Worm (Caenorhabditis elegans) whole organism, L1 larva: ENCODE measurements around the gene nhr-155.

Experiments
- C04F5.9 ChIP-seq: sonication (generic microtip); optimal IDR thresholded peaks from 2 replicates; lab custom pipeline; 2016; ENCODE audit warnings: missing genetic modification characterization, missing compliant biosample characterization
- C16A3.4 ChIP-seq: fragments of 150-350 bp; optimal IDR thresholded peaks from 2 replicates; lab custom pipeline; 2014; ENCODE audit warnings: missing biosample characterization, missing genetic modification characterization
- aly-2 ChIP-seq: fragments of 150-350 bp; optimal IDR thresholded peaks from 2 replicates; lab custom pipeline; 2014; ENCODE audit warnings: missing biosample characterization, missing genetic modification characterization
- ama-1 ChIP-seq: fragments of 150-350 bp; optimal IDR thresholded peaks from 2 replicates; lab custom pipeline; 2014
- ceh-82 ChIP-seq, 3 experiments: fragments of 150-350 bp in 1 of 3; sonication (generic microtip) in 2 of 3; optimal IDR thresholded peaks; 2 replicates each; lab custom pipeline; 2014 to 2017; ENCODE audit warnings: missing biosample characterization in 3 of 3, missing genetic modification characterization in 3 of 3
- ces-1 ChIP-seq: fragments of 150-350 bp; optimal IDR thresholded peaks from 2 replicates; lab custom pipeline; 2014; ENCODE audit warnings: missing biosample characterization, missing genetic modification reagents, missing genetic modification characterization
- dsc-1 ChIP-seq: sonication (generic microtip); optimal IDR thresholded peaks from 2 replicates; lab custom pipeline; 2016; ENCODE audit warnings: mild to moderate bottlenecking, missing genetic modification characterization, missing compliant biosample characterization
- egl-13 ChIP-seq: sonication (generic microtip); optimal IDR thresholded peaks from 2 replicates; lab custom pipeline; 2016; ENCODE audit warnings: missing genotype, missing genetic modification reagents, missing genetic modification characterization, missing compliant biosample characterization
- egl-27 ChIP-seq, 2 experiments: fragments of 150-350 bp in 1 of 2; sonication (generic microtip); optimal IDR thresholded peaks; 3 replicates each; lab custom pipeline; 2017 to 2018; ENCODE audit warnings: missing biosample characterization in 2 of 2, missing genetic modification characterization in 2 of 2, missing genetic modification reagents in 2 of 2
- elt-3 ChIP-seq, 6 experiments: fragments of 150-350 bp in 1 of 6; sonication (generic microtip); optimal IDR thresholded peaks; 2 replicates each; lab custom pipeline; 2017 to 2018; ENCODE audit warnings: missing biosample characterization in 6 of 6, missing genetic modification characterization in 6 of 6, inconsistent platforms in 1 of 6
- fkh-8 ChIP-seq: sonication (generic microtip); optimal IDR thresholded peaks from 2 replicates; lab custom pipeline; 2016; ENCODE audit warnings: mild to moderate bottlenecking, missing genetic modification characterization, missing compliant biosample characterization
- fos-1 ChIP-seq: fragments of 150-350 bp; optimal IDR thresholded peaks from 2 replicates; lab custom pipeline; 2014; ENCODE audit warnings: missing biosample characterization, missing genetic modification characterization
- grh-1 ChIP-seq: fragments of 200-800 bp; sonication (Bioruptor generic); IDR thresholded peaks from 2 replicates; pipeline ENCODE4 v1.3.6; 2022; ENCODE audit warnings: missing genetic modification reagents, missing genetic modification characterization, missing compliant biosample characterization
- hlh-17 ChIP-seq: fragments of 200-800 bp; sonication (Bioruptor generic); optimal IDR thresholded peaks from 2 replicates; lab custom pipeline; 2018; ENCODE audit warnings: missing genetic modification characterization, mild to moderate bottlenecking, missing compliant biosample characterization, moderate library complexity, borderline replicate concordance
- jun-1 ChIP-seq: fragments of 150-350 bp; optimal IDR thresholded peaks from 2 replicates; lab custom pipeline; 2014; ENCODE audit warnings: missing biosample characterization, missing genetic modification reagents, missing genetic modification characterization
- lin-14 ChIP-seq: fragments of 200-800 bp; sonication (Bioruptor generic); optimal IDR thresholded peaks from 2 replicates; lab custom pipeline; 2018; ENCODE audit warnings: mild to moderate bottlenecking, missing genetic modification characterization, moderate library complexity, missing compliant biosample characterization
- lin-15B ChIP-seq: fragments of 150-350 bp; sonication (generic microtip); optimal IDR thresholded peaks from 3 replicates; lab custom pipeline; 2014; ENCODE audit warnings: missing biosample characterization, missing genetic modification characterization
- lsy-2 ChIP-seq, 2 experiments: fragments of 150-350 bp; optimal IDR thresholded peaks; 2 replicates each; lab custom pipeline; 2014; ENCODE audit warnings: missing biosample characterization in 2 of 2, missing genetic modification characterization in 2 of 2
- mep-1 ChIP-seq: fragments of 150-350 bp; optimal IDR thresholded peaks from 2 replicates; lab custom pipeline; 2014; ENCODE audit warnings: missing biosample characterization, missing genetic modification characterization
- nhr-11 ChIP-seq: fragments of 150-350 bp; optimal IDR thresholded peaks from 2 replicates; lab custom pipeline; 2014; ENCODE audit warnings: missing biosample characterization, missing genetic modification characterization
- nhr-12 ChIP-seq: sonication (generic microtip); optimal IDR thresholded peaks from 2 replicates; lab custom pipeline; 2017; ENCODE audit warnings: missing biosample characterization, missing genetic modification characterization
- nhr-19 ChIP-seq: fragments of 200-800 bp; sonication (Bioruptor generic); conservative IDR thresholded peaks from 2 replicates; pipeline ENCODE4 v1.3.6; 2022; ENCODE audit warnings: missing genetic modification characterization, missing compliant biosample characterization
- nhr-76 ChIP-seq: sonication (generic microtip); optimal IDR thresholded peaks from 2 replicates; lab custom pipeline; 2017; ENCODE audit warnings: missing biosample characterization, missing genetic modification characterization
- nhr-85 ChIP-seq: sonication (generic microtip); peaks from one replicate; lab custom pipeline; 2016; ENCODE audit warnings: missing genetic modification characterization, inconsistent platforms, missing compliant biosample characterization
- pag-3 ChIP-seq: sonication (generic microtip); optimal IDR thresholded peaks from 2 replicates; lab custom pipeline; 2017; ENCODE audit warnings: missing genetic modification characterization, mild to moderate bottlenecking, missing compliant biosample characterization, antibody characterized with exemption, borderline replicate concordance; ENCODE audit not compliant: insufficient read depth
- pqm-1 ChIP-seq: sonication (generic microtip); optimal IDR thresholded peaks from 3 replicates; lab custom pipeline; 2017; ENCODE audit warnings: missing biosample characterization, missing genetic modification characterization
- snpc-4 ChIP-seq: fragments of 150-350 bp; optimal IDR thresholded peaks from 2 replicates; lab custom pipeline; 2014; ENCODE audit warnings: missing biosample characterization, missing genetic modification characterization
- sptf-1 ChIP-seq: fragments of 150-350 bp; optimal IDR thresholded peaks from 2 replicates; lab custom pipeline; 2014; ENCODE audit warnings: missing biosample characterization, missing genetic modification characterization
- tbx-2 ChIP-seq: sonication (generic microtip); optimal IDR thresholded peaks from 2 replicates; lab custom pipeline; 2016; ENCODE audit warnings: missing genetic modification characterization, missing compliant biosample characterization
- unc-130 ChIP-seq: fragments of 150-350 bp; optimal IDR thresholded peaks from 2 replicates; lab custom pipeline; 2017; ENCODE audit warnings: missing biosample characterization, missing genetic modification characterization, inconsistent platforms
- unc-30 ChIP-seq: sonication (generic microtip); optimal IDR thresholded peaks from 2 replicates; lab custom pipeline; 2017; ENCODE audit warnings: missing biosample characterization, missing genetic modification characterization
- unc-98 ChIP-seq: fragments of 200-800 bp; sonication (Bioruptor generic); IDR thresholded peaks from 2 replicates; pipeline ENCODE4 v1.3.6; 2022; ENCODE audit warnings: missing genetic modification characterization, missing compliant biosample characterization
- zip-4 ChIP-seq: fragments of 200-800 bp; sonication (Bioruptor generic); optimal IDR thresholded peaks from 2 replicates; lab custom pipeline; 2018; ENCODE audit warnings: mild to moderate bottlenecking, missing genetic modification characterization, moderate library complexity, missing compliant biosample characterization

The nhr-155 gene

DNA sequence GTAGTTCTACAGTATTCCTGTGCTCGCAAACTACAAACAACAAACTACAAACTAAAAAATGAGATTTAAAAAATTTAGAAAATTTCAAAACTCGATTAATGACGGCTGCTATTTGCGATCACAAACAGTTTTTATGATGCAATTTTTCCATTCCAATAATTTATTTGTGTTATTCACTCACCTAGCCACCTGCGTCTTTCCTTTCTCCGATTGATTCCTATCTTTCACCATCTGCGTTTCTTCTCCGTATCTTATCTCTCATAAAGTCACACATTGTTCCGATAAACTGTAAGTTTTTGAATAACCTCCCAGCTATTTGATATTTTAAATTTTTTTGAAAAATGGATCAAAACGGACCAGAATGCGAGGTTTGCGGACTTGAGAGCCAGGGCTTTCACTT lies 5.1 kb upstream of the nhr-155 start, which contains the start of gene nhr-132 (continued):
- TF ChIP-seq grh-1 (GFP tag; lab: Robert Waterston, UW) (no peak), ama-1 (no peak), C04F5.9 (tag; lab: Kevin White, UChicago) (no peak)

DNA sequence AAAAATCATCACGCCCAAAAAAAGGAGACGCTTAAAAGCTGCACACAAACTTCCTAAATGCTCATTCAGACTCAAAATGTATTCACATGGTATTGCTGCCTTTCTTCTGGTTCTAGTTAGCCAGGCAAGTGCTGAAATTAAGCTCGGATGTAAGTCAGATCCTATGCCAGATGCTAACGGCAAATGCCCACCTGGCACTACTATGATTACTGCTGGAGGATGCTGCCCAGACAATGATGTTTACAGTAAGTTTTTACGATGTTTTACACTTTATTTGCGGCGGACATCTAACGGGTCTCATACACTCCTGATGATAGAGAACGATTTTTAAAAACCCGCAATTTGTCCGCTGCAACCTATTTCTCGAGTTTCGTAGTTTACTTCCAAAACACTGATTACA lies 2.7 kb upstream of the nhr-155 start, which contains the start of gene C14C6.5:
Gene C14C6.5, plus strand, starts transcription at position 58 of the 400 bp plus-strand sequence.
- no peak for TF ChIP-seq snpc-4 (tag; lab: Kevin White, UChicago)
- TF ChIP-seq nhr-11, result no peak
- no peak for TF ChIP-seq lin-14 (GFP tag; lab: Kevin White, UChicago)
- no peak for TF ChIP-seq aly-2
- TF ChIP-seq nhr-12 (tag; lab: Kevin White, UChicago), result no peak
- TF ChIP-seq lin-15B (tag; lab: Kevin White, UChicago), result no peak
- TF ChIP-seq fos-1, result no peak
- TF ChIP-seq dsc-1 (tag; lab: Kevin White, UChicago), result no peak
- no peak for TF ChIP-seq lsy-2 (tag; optimal IDR thresholded peaks at IDR 0.05; lab: Kevin White, UChicago)
- TF ChIP-seq fkh-8 (tag; lab: Kevin White, UChicago), result no peak
- no peak for TF ChIP-seq mep-1 (tag; lab: Kevin White, UChicago)
- TF ChIP-seq unc-98, result no peak
- TF ChIP-seq C04F5.9 (tag; lab: Kevin White, UChicago), result no peak
- no peak for TF ChIP-seq jun-1 (tag; lab: Kevin White, UChicago)

DNA sequence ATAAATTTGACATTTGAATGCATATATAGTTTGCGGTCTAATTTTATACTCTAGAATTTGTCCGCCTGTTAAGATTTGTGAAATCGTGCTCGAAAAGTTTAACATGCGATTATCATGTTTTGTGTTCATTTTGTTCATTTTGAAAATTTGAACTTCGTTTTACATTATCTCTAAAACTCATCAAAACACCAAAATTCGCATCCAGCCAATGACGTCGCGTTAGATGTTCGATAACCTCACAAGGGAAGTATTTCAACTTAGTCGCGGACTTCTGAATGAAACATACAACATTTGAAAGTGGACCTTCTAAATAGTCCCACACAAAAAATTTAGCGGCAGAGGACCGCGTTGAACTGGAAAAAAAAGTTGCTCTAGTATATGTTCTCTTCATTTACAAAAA lies 2.2 kb downstream of the nhr-155 start:
- TF ChIP-seq hlh-17 (GFP tag; lab: Kevin White, UChicago), result no peak
- peak; percentile 65 for TF ChIP-seq nhr-85 (tag; lab: Kevin White, UChicago)

DNA sequence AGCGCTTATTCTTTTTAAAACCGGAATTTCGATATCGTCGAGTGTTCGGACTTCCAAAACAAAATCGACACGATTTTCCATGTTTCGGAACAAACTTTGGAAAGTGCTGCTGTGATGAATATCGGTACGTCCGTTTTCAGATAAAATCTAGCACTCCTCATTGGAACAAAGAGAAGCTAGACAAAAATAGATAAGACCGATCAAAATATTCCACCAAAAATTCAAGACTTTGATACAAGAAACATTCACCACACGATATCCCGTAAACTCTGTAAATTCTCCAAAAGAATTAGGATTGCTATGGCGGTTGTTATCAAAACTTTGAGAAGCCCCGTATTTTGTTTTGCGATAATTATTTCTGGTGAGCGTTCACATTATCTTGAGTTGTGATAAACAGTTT lies 3.9 kb downstream of the nhr-155 start, which contains the start of gene C14C6.3:
Gene C14C6.3, plus strand, starts transcription at position 301 of the 400 bp plus-strand sequence.
- TF ChIP-seq unc-30 (tag; lab: Kevin White, UChicago) (no peak), nhr-19 (GFP tag; lab: Robert Waterston, UW) (no peak), sptf-1 (no peak), lsy-2 (tag; optimal IDR thresholded peaks at IDR 0.05; lab: Kevin White, UChicago) (no peak), nhr-11 (no peak)

DNA sequence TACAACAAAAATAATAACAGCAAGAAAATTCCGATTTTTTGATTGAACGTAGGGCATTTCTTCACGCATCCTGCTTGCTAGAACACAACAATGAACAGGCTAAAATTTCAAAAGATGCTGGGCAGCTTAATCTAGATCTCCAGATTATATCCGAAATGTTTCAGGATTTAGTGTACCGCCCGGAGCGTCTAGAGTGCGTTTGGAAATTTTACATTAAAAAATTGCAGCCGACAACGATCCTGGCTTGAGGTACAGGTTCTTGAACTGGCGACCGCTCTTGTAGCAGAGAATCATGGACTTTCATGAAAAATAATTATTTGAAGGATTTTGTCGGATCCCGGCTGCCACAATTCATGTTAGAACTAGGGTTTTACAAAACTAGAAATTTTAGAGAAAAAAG lies 8.7 kb downstream of the nhr-155 start, which contains the start of gene C14C6.6:
Gene C14C6.6, minus strand, starts transcription at position 101 of the 400 bp plus-strand sequence.
- no peak for TF ChIP-seq lin-14 (GFP tag; lab: Kevin White, UChicago)
- no peak for TF ChIP-seq tbx-2
- TF ChIP-seq fos-1, result no peak
- TF ChIP-seq ceh-82 (tag; optimal IDR thresholded peaks at IDR 0.05; lab: Kevin White, UChicago), result no peak
- TF ChIP-seq pqm-1 (tag; lab: Kevin White, UChicago), result no peak
- no peak for TF ChIP-seq ces-1 (GFP tag; lab: Kevin White, UChicago)
- no peak for TF ChIP-seq pag-3
- TF ChIP-seq nhr-76, result no peak
- TF ChIP-seq zip-4 (GFP tag; lab: Kevin White, UChicago), result no peak

DNA sequence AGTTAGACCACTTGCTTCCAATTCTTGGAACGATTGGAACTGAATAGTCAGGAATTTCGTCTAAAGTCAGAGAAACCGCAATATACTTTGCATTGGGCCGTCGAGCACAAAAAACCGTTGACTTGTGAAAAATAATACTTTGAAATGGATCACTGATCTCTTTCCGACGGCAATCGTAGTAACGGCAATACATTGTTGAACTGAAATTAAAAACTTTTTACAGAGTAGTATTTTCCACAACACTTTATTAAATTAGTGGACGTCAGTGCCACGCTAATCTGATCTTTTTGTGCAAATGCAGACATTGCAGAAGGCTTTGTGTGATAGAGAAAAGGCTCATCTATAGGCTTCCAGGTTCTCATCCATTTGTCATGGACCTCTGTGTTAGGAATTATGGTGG lies 13.1 kb downstream of the nhr-155 start:
- TF ChIP-seq unc-130 (no peak), egl-27 (tag; optimal IDR thresholded peaks at IDR 0.05; lab: Kevin White, UChicago) (no peak), pag-3 (no peak), fkh-8 (tag; lab: Kevin White, UChicago) (no peak), egl-13 (tag; lab: Kevin White, UChicago) (no peak), lin-14 (GFP tag; lab: Kevin White, UChicago) (no peak), elt-3 (tag; optimal IDR thresholded peaks at IDR 0.05; lab: Kevin White, UChicago) (no peak), nhr-85 (tag; lab: Kevin White, UChicago) (no peak), C16A3.4 (tag; lab: Kevin White, UChicago) (no peak)
